Fruit fly (Drosophila melanogaster) whole organism, embryonic: ENCODE results near the gene temp.
A peak's percentile ranks its signal among the peaks of the same experiment; 100 is the strongest.

Experiments used
- CG31388 ChIP-seq: fragments of 200-800 bp; sonication (Bioruptor generic); optimal IDR thresholded peaks from 2 replicates; lab custom pipeline; 2016; ENCODE audit warnings: missing biosample characterization, missing genetic modification characterization
- CG7786 ChIP-seq: fragments of 200-800 bp; sonication (Bioruptor generic); optimal IDR thresholded peaks from 2 replicates; lab custom pipeline; 2016; ENCODE audit warnings: missing biosample characterization, missing genetic modification characterization
- CTCF ChIP-seq: fragments of 200-800 bp; sonication (Bioruptor generic); optimal IDR thresholded peaks from 2 replicates; lab custom pipeline; 2017; ENCODE audit warnings: missing biosample characterization, mild to moderate bottlenecking, missing genetic modification characterization, moderate library complexity
- Hand ChIP-seq: fragments of 200-800 bp; sonication (Bioruptor generic); optimal IDR thresholded peaks from 2 replicates; lab custom pipeline; 2017; ENCODE audit warnings: mild to moderate bottlenecking, missing biosample characterization, missing genetic modification reagents, missing genetic modification characterization
- cg ChIP-seq: fragments of 200-800 bp; sonication (Bioruptor generic); optimal IDR thresholded peaks from 3 replicates; lab custom pipeline; 2019; ENCODE audit warnings: missing biosample characterization, mild to moderate bottlenecking, missing genetic modification characterization, moderate library complexity
- crol ChIP-seq: fragments of 200-800 bp; sonication (Bioruptor generic); IDR thresholded peaks from 2 replicates; pipeline ENCODE4 v1.3.6; 2022; ENCODE audit warnings: missing biosample characterization, missing genetic modification characterization
- da ChIP-seq: fragments of 200-800 bp; sonication (Bioruptor generic); optimal IDR thresholded peaks from 2 replicates; lab custom pipeline; 2016; ENCODE audit warnings: missing biosample characterization, missing genetic modification characterization
- ftz-f1 ChIP-seq: fragments of 200-800 bp; sonication (Bioruptor generic); optimal IDR thresholded peaks from 2 replicates; lab custom pipeline; 2016; ENCODE audit warnings: missing biosample characterization, missing genetic modification characterization
- kay ChIP-seq: fragments of 200-800 bp; sonication (Bioruptor generic); optimal IDR thresholded peaks from 2 replicates; lab custom pipeline; 2016; ENCODE audit warnings: missing biosample characterization, missing genetic modification characterization
- onecut ChIP-seq: fragments of 200-800 bp; sonication (Bioruptor generic); IDR thresholded peaks from 2 replicates; pipeline ENCODE4 v1.3.6; 2022; ENCODE audit warnings: missing biosample characterization, missing genetic modification characterization

DNA sequence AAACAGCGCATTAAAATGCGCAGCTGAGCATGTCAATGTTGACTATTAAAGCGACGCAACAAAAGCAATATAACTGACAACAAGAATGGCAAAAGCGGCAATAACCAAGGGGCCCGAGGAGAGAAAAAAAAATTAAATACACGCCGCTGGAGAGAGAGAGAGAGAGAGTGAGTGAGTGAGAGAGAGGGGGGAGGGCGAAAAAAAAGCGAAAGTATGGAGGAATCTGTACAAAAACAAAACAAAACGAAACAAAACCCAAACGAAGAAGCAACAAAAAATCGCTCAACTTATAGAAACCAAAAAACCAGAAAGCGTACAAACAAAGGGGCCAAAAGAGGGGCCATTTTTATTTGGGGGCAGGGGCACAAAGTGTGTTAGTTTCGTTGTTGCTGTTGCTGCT lies 21.2 kb upstream of the temp start:
- TF ChIP-seq CG7786 (no peak), CTCF (GFP tag; lab: Kevin White, UChicago) (no peak), CG31388 (no peak), crol (peak; percentile 45; the same call in 1 of the 2 replicates), cg (GFP tag; lab: Kevin White, UChicago) (no peak), onecut (GFP tag; lab: Robert Waterston, UW) (no peak), Hand (GFP tag; lab: Kevin White, UChicago) (no peak), kay (GFP tag; lab: Kevin White, UChicago) (no peak), ftz-f1 (GFP tag; lab: Kevin White, UChicago) (no peak), da (GFP tag; lab: Kevin White, UChicago) (no peak)
